Fruit fly (Drosophila melanogaster) ovary, adult (tissue): ENCODE results near the gene CG7183.
A peak's percentile ranks its signal among the peaks of the same experiment; 100 is the strongest.

Source experiments
- CG17801 ChIP-seq: fragments of 200-800 bp; optimal IDR thresholded peaks from 2 replicates; lab custom pipeline; 2019; ENCODE audit warnings: missing biosample characterization, mild to moderate bottlenecking, missing genetic modification characterization, moderate library complexity; ENCODE audit not compliant: partially characterized antibody

Gene CG7183

DNA sequence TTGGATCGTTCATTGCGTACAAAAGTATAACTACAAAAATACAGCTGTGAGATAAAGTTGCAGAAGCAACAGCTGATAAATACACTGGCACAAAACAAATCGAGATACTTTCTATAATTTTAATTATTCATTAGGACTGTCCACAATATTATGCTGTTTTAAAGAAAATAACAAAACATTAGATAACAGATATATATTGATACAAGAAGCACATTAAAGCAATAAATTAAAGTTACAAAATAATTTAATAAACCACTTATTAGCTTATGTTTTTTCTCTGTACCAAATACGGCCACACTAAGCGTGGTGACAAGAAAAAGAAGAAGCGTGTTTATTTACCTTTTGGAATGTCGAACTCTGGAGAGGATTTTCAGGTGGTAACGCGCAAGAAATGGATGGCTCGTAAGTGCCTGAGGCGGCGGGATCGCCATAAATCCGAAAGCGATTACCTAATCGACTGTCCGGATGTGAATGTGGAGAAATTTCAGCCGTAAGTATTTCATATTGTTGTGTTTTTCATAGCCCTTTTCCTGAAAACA lies at the start of gene CG7183, which contains the start of gene CG7988:
CG7183 (minus strand) TSS at position 489 of the 539 bp plus-strand sequence.
CG7988 (plus strand) TSS at position 316 of the 539 bp plus-strand sequence.
- peak; percentile 98 for TF ChIP-seq CG17801 (GFP tag; lab: Kevin White, UChicago)

DNA sequence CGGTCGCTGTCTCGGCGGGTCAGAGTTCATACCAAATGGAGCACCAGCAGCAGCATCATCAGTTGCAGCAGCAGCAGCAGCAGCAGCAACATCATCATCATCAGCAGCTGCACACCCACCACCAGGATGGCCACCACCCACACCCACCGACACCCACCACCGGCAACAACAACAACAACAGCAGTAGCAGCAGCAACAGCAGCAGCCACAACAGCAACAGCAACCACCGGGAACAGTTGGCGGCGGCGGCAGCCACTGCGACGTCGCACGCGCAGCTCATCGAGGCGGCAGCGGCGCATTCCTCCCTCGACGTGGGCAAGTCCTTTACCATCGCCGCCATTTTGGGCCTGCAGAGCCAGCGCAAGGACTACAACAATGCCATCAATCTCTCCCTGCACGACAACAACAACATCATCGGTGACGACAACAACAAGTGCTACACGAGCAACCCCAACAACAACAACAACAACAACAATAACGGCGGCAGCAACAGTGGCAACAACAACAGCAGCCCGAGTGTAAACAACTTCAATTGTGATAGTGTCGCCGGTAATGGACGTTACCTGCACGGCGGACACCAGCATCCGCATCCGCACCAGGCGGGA lies 49.3 kb upstream of the CG7183 start:
- no peak for TF ChIP-seq CG17801 (GFP tag; lab: Kevin White, UChicago)

DNA sequence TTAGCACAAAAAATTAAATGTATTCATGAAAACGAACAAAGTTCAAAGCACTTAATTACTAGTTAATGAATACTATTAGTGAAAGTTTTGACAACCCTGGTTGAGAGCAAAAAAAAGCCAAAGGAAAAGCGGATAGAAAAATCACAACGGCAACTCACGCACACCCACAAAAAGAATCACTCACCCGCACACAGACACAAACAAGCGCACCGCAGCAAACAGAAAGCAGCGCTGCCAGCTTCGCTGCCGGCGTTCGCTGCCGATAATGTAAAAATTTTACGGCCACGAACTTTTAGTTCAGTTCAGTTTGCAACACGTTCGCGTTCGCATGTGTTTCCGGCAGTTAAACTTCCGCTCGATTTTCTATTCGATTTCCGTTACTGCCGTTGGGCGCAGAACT lies 47.0 kb upstream of the CG7183 start, which contains the start of gene CG18599:
CG18599 (plus strand) TSS at position 301 of the 400 bp plus-strand sequence.
- no peak for TF ChIP-seq CG17801 (GFP tag; lab: Kevin White, UChicago)

DNA sequence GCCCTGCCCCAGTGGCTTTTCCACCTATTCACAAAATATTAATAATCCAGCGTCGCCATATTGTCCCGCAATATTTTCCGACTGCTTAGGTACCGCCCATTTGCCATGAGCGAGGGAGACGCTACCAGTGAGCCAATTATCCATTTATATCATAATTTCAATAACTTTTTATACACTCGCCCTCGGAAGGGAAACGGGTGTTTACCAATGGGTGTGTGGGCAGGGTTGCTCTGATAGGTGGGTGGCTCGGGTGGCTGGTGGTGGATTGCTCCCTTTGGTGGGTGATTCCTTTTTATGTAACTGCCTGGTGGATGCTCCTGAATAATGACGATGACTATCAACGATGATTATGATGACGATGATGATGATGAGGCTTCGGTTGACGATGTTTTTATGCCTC lies 46.2 kb upstream of the CG7183 start:
- TF ChIP-seq CG17801 (GFP tag; lab: Kevin White, UChicago) = no peak

DNA sequence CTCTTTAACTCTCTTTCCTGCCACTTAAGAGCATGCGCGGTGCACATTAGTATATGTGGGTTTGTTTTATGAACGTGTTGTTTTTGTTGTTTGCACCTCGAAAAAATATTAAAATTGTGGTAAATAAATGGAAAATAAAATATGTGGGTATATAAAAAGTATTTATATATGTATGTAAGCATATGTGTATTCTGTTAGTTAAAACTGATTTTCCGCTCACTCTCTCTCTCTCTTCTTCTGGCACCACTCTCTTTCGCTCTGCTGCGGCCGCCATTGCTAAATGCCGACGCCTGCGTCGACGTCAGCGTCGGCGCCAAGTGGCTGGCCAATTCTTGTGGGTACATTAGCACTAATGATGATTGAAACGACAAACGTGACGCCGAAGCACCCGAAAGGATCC lies 44.8 kb upstream of the CG7183 start:
- no peak for TF ChIP-seq CG17801 (GFP tag; lab: Kevin White, UChicago)

DNA sequence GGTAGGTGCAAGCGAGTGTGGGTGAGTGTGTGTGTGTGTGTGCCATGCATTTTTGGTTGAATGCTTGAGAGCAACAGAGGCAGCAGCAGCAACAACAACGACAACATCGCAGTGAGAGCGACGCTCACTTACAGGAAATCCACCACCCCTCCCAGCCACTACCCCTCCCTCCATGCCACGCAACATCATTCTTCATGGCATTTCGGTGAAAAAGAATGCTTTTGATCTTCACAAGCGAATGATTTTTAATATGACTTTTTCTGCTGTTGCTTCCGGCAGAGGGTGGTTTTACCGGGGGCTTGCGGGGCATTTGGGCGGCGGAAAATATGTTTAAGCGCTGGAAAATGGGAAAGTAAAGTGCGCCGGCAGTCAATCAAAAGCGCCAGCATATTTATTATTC lies 41.1 kb upstream of the CG7183 start:
- no peak for TF ChIP-seq CG17801 (GFP tag; lab: Kevin White, UChicago)

DNA sequence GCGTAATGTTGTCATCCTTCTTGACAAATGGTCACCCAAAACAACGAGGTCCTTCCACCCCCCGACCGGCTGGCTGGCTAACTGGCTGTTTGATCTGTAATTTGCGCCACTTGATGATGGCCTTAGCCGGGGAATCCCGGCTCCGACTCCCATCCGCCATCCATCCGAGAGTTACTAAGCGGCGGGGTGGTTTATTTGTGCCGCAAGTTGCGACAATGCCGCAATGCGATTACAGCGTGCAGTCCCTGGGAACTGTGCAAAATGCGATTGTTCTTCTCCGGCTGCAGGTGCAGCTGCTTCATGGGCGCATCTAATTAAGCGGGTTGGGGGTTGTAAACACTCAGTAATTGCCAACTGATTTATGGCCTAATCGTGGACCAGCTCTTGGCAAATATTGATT lies 39.5 kb upstream of the CG7183 start:
- TF ChIP-seq CG17801 (GFP tag; lab: Kevin White, UChicago) = no peak

DNA sequence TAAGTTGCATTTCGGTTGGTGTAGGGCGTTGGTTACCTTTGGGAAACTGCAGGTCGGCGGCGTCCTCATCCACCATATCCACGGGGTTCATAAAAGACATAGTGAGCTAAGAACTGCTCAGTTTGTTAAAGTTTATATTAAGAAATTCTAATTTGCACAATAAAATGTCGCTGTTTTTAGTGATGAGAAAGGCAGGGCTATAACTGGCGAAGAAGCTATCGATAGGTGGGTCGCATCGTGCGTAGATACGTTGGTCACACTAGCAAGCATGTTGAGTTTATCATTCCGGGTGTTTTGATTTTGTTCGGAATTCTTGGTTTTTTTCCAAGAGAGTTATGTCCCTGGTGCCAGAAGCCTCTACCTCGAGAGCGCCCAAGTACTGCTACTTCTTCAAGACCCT lies 34.8 kb upstream of the CG7183 start, which contains the start of the genes Ada2a, Polr2D, Tgs1 and moi:
Ada2a (minus strand) TSS at position 207 of the 400 bp plus-strand sequence.
Polr2D (minus strand) TSS at position 207 of the 400 bp plus-strand sequence.
Tgs1 (plus strand) TSS at position 250 of the 400 bp plus-strand sequence.
moi (plus strand) TSS at position 250 of the 400 bp plus-strand sequence.
- TF ChIP-seq CG17801 (GFP tag; lab: Kevin White, UChicago) = peak; percentile 23

DNA sequence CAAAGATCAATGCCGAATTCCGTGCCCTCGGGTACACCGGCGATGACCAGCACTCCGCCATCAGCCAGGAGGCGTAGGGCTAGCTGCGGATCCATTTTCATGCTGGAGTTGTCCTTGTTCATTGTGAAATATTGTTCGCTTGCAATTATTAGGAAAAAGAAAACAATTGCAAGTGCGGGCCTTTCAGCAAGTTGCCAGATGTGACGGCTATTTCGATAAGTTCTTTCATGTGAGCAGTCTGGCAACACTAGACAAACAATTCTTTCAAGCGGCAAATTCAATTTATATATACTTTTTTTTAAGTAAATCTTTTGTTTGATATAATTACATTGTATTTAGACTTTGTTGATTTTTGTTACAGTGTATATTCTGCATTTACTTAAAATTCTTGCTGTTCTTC lies 32.1 kb upstream of the CG7183 start, which contains the start of gene CG12320:
CG12320 (minus strand) TSS at position 157 of the 400 bp plus-strand sequence.
- TF ChIP-seq CG17801 (GFP tag; lab: Kevin White, UChicago) = no peak

DNA sequence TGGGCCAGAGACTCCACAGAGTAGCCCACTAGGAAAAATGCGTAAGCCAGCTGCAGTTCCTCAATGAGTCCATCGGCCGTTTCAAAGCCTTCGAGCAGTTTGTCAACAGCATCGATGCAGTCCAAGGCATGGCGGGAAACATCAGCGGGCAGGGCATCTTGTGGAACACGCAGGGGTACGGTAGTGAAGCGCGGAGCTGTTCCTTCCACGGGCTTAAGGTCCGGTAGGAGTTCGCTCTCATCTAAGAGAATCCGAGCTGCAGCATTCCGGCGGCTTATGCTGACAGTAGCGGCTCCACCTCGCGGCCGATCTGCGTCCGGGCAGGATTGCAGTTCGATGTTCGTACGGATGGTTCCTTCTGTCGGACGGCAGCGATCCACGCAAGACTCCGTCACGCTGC lies 31.4 kb upstream of the CG7183 start:
- TF ChIP-seq CG17801 (GFP tag; lab: Kevin White, UChicago) = no peak

DNA sequence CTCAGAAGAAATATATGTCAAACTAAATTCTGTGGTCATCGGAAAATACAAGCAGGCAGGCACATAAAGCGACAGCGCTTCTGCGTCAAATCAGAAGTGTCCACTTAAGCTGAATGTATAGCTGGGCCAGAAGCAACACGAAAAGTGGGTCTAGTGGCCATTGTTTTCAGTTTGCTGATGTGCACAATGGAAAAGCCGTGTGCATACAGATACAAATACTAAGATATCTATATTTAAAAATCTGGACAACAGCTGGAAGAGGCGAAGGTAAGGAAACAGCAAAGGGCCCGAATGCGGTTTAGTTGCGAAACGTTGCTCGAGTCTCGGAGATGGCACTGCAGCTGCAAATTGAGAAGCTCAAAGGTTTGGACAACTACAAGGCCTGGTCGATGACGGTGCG lies 30.3 kb upstream of the CG7183 start, which contains the start of gene CG18598:
CG18598 (plus strand) TSS at position 301 of the 400 bp plus-strand sequence.
- no peak for TF ChIP-seq CG17801 (GFP tag; lab: Kevin White, UChicago)

DNA sequence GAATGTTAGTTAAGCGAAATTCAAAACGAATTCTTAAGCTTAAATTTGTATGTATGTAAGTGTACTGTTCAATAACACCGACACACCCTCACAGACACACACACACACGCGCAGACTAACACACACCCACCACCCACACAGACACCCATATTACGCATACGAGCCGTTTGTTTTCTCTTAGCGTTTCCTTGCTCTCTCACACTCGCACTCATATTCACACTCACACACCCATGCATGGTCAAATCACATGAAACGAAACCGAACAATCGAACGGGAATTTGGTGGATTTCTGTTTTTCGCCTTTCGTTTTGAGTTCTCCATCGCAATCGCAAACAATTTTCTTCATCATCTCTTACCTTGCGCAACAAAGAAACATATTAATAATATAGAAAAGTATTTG lies 28.8 kb upstream of the CG7183 start:
- no peak for TF ChIP-seq CG17801 (GFP tag; lab: Kevin White, UChicago)

DNA sequence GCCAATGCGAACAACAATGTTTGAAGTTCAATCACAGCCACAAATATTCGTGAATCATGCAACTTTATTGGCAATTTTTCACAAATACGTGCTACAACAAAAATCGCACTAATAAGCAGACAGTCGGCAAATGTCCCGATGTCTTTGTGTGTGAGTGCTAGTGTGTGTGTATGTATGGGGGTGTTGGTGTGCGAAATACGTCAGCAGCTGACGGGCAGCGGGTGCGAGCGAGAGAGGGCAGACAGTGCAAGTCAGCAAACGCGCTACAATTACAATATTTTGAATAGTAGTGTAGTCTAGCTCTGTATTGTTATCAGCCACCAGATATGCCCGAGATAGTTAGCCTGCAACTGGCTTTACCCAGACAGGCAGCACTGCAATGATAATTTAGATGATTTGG lies 25.5 kb upstream of the CG7183 start:
- peak; percentile 25 for TF ChIP-seq CG17801 (GFP tag; lab: Kevin White, UChicago)

DNA sequence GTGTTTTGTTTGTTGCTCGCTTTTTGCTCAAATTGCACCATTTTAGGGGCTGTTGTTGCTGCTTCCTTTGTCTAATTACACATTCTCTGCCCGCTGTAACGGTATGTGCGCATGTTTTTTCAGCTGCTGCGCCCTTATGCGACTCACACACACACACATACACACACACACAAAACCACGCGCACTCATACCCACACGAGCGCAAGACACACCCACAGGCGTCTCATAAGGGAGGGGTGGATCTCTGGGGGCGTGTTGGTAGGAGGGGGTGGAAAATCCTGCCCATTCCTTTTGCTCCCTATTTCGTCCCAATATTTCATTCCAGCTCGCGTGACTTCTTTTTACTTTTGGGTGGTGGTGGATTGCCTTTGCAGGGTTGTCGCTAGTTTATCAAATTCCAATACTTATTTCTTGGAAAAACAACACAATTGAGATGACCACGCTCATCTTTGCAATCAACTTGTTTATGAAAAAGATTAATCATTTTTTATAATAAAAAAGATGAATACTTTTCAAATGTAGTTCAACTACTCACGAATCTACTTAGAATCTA lies 24.6 kb upstream of the CG7183 start:
- no peak for TF ChIP-seq CG17801 (GFP tag; lab: Kevin White, UChicago)
